Worm (Caenorhabditis elegans) whole organism, late embryonic: ENCODE results near the gene R05A10.7.

ENCODE experiments used
- F13H6.1 ChIP-seq: sonication (generic microtip); optimal IDR thresholded peaks from 2 replicates; lab custom pipeline; 2016; ENCODE audit warnings: missing genetic modification characterization, missing compliant biosample characterization
- K09A11.1 ChIP-seq: sonication (generic microtip); optimal IDR thresholded peaks from 2 replicates; lab custom pipeline; 2017; ENCODE audit warnings: antibody characterized with exemption, mild to moderate bottlenecking, missing genetic modification characterization, missing compliant biosample characterization; ENCODE audit not compliant: insufficient read depth
- T23F11.4 ChIP-seq: fragments of 200-800 bp; sonication (Bioruptor generic); optimal IDR thresholded peaks from 2 replicates; lab custom pipeline; 2018; ENCODE audit warnings: mild to moderate bottlenecking, missing genetic modification characterization, missing compliant biosample characterization
- Y22D7AL.16 ChIP-seq: sonication (generic microtip); optimal IDR thresholded peaks from 2 replicates; lab custom pipeline; 2016; ENCODE audit warnings: missing genetic modification characterization, missing compliant biosample characterization
- ama-1 ChIP-seq: fragments of 150-350 bp; optimal IDR thresholded peaks from 2 replicates; lab custom pipeline; 2014
- ceh-19 ChIP-seq: fragments of 200-800 bp; sonication (Bioruptor generic); optimal IDR thresholded peaks from 2 replicates; lab custom pipeline; 2018; ENCODE audit warnings: mild to moderate bottlenecking, missing genetic modification characterization, missing compliant biosample characterization
- ceh-22 ChIP-seq: sonication (generic microtip); optimal IDR thresholded peaks from 2 replicates; lab custom pipeline; 2017; ENCODE audit warnings: missing biosample characterization, missing genetic modification characterization
- ceh-24 ChIP-seq: sonication (generic microtip); optimal IDR thresholded peaks from 2 replicates; lab custom pipeline; 2016; ENCODE audit warnings: mild to moderate bottlenecking, missing genetic modification characterization, missing compliant biosample characterization
- ceh-30 ChIP-seq: fragments of 150-350 bp; optimal IDR thresholded peaks from 2 replicates; lab custom pipeline; 2014; ENCODE audit warnings: missing biosample characterization, missing genetic modification characterization
- ceh-31 ChIP-seq: sonication (generic microtip); optimal IDR thresholded peaks from 2 replicates; lab custom pipeline; 2016; ENCODE audit warnings: missing genetic modification characterization, missing compliant biosample characterization
- ceh-34 ChIP-seq: sonication (generic microtip); optimal IDR thresholded peaks from 2 replicates; lab custom pipeline; 2016; ENCODE audit warnings: mild to moderate bottlenecking, missing genetic modification characterization, missing compliant biosample characterization
- ceh-45 ChIP-seq: fragments of 200-800 bp; sonication (Bioruptor generic); IDR thresholded peaks from 2 replicates; pipeline ENCODE4 v1.3.6; 2022; ENCODE audit warnings: missing genetic modification reagents, missing genetic modification characterization, missing compliant biosample characterization
- ceh-48 ChIP-seq: sonication (generic microtip); optimal IDR thresholded peaks from 2 replicates; lab custom pipeline; 2016; ENCODE audit warnings: missing genetic modification characterization, inconsistent platforms, missing compliant biosample characterization
- ceh-9 ChIP-seq: sonication (generic microtip); optimal IDR thresholded peaks from 2 replicates; lab custom pipeline; 2016; ENCODE audit warnings: mild to moderate bottlenecking, missing genetic modification characterization, inconsistent platforms, missing compliant biosample characterization
- che-1 ChIP-seq: sonication (generic microtip); optimal IDR thresholded peaks from 2 replicates; lab custom pipeline; 2016; ENCODE audit warnings: mild to moderate bottlenecking, missing genetic modification characterization, missing compliant biosample characterization
- ets-4 ChIP-seq: sonication (generic microtip); optimal IDR thresholded peaks from 2 replicates; lab custom pipeline; 2016; ENCODE audit warnings: missing genetic modification characterization, missing compliant biosample characterization
- fax-1 ChIP-seq: sonication (generic microtip); optimal IDR thresholded peaks from 2 replicates; lab custom pipeline; 2016; ENCODE audit warnings: missing genotype, missing genetic modification characterization, missing compliant biosample characterization
- fkh-10 ChIP-seq: fragments of 150-350 bp; optimal IDR thresholded peaks from 2 replicates; lab custom pipeline; 2014; ENCODE audit warnings: missing biosample characterization, missing genetic modification reagents, missing genetic modification characterization
- gmeb-2 ChIP-seq: sonication (generic microtip); optimal IDR thresholded peaks from 2 replicates; lab custom pipeline; 2016; ENCODE audit warnings: missing genetic modification characterization, inconsistent platforms, missing compliant biosample characterization
- hlh-15 ChIP-seq: sonication (generic microtip); optimal IDR thresholded peaks from 2 replicates; lab custom pipeline; 2016; ENCODE audit warnings: missing genetic modification characterization, missing compliant biosample characterization
- hlh-30 ChIP-seq: sonication (generic microtip); optimal IDR thresholded peaks from 2 replicates; lab custom pipeline; 2017; ENCODE audit warnings: antibody characterized with exemption, missing genetic modification characterization, missing compliant biosample characterization; ENCODE audit not compliant: insufficient read depth
- hlh-6 ChIP-seq: sonication (generic microtip); optimal IDR thresholded peaks from 2 replicates; lab custom pipeline; 2016; ENCODE audit warnings: missing genotype, missing genetic modification characterization, missing compliant biosample characterization
- lin-11 ChIP-seq: fragments of 200-800 bp; sonication (Bioruptor generic); optimal IDR thresholded peaks from 2 replicates; lab custom pipeline; 2018; ENCODE audit warnings: mild to moderate bottlenecking, missing genetic modification characterization, missing compliant biosample characterization
- madf-2 ChIP-seq: sonication (generic microtip); optimal IDR thresholded peaks from 2 replicates; lab custom pipeline; 2017; ENCODE audit warnings: missing genetic modification characterization, missing compliant biosample characterization
- mec-3 ChIP-seq: sonication (generic microtip); optimal IDR thresholded peaks from 2 replicates; lab custom pipeline; 2016; ENCODE audit warnings: borderline replicate concordance, missing genetic modification characterization, missing compliant biosample characterization
- nfya-1 ChIP-seq: sonication (generic microtip); optimal IDR thresholded peaks from 2 replicates; lab custom pipeline; 2017; ENCODE audit warnings: missing genetic modification characterization, mild to moderate bottlenecking, missing compliant biosample characterization, antibody characterized with exemption, moderate library complexity
- nhr-11 ChIP-seq: fragments of 150-350 bp; optimal IDR thresholded peaks from 2 replicates; lab custom pipeline; 2014; ENCODE audit warnings: missing biosample characterization, missing genetic modification characterization
- nhr-232 ChIP-seq: sonication (generic microtip); optimal IDR thresholded peaks from 2 replicates; lab custom pipeline; 2016; ENCODE audit warnings: missing genetic modification characterization, missing compliant biosample characterization
- odd-2 ChIP-seq: sonication (generic microtip); optimal IDR thresholded peaks from 2 replicates; lab custom pipeline; 2017; ENCODE audit warnings: antibody characterized with exemption, mild to moderate bottlenecking, missing genetic modification characterization, missing compliant biosample characterization
- pag-3 ChIP-seq: sonication (generic microtip); optimal IDR thresholded peaks from 2 replicates; lab custom pipeline; 2016; ENCODE audit warnings: missing compliant biosample characterization, missing genetic modification characterization, borderline replicate concordance
- pqm-1 ChIP-seq: sonication (generic microtip); optimal IDR thresholded peaks from 2 replicates; lab custom pipeline; 2016; ENCODE audit warnings: missing genetic modification characterization, missing compliant biosample characterization
- pros-1 ChIP-seq: fragments of 150-350 bp; optimal IDR thresholded peaks from 2 replicates; lab custom pipeline; 2014; ENCODE audit warnings: missing biosample characterization, missing genetic modification reagents, missing genetic modification characterization
- ref-2 ChIP-seq: sonication (generic microtip); optimal IDR thresholded peaks from 2 replicates; lab custom pipeline; 2016; ENCODE audit warnings: missing genetic modification characterization, missing compliant biosample characterization
- rnt-1 ChIP-seq: sonication (generic microtip); optimal IDR thresholded peaks from 2 replicates; lab custom pipeline; 2016; ENCODE audit warnings: missing genetic modification characterization, missing compliant biosample characterization
- syd-9 ChIP-seq: sonication (generic microtip); optimal IDR thresholded peaks from 2 replicates; lab custom pipeline; 2016; ENCODE audit warnings: mild to moderate bottlenecking, missing genetic modification characterization, moderate library complexity, missing compliant biosample characterization
- tbx-2 ChIP-seq: sonication (generic microtip); optimal IDR thresholded peaks from 2 replicates; lab custom pipeline; 2016; ENCODE audit warnings: missing genetic modification characterization, missing compliant biosample characterization
- tbx-7 ChIP-seq: sonication (generic microtip); optimal IDR thresholded peaks from 2 replicates; lab custom pipeline; 2016; ENCODE audit warnings: missing genotype, missing genetic modification characterization, missing compliant biosample characterization
- ttx-3 ChIP-seq: sonication (generic microtip); optimal IDR thresholded peaks from 2 replicates; lab custom pipeline; 2016; ENCODE audit warnings: missing genetic modification reagents, missing genetic modification characterization, missing compliant biosample characterization
- unc-3 ChIP-seq, 2 experiments: fragments of 200-800 bp in 1 of 2; sonication (Bioruptor generic) in 1 of 2; sonication (generic microtip) in 1 of 2; conservative IDR thresholded peaks in 1 of 2; optimal IDR thresholded peaks in 1 of 2; 2 replicates each; pipeline versions ENCODE4 v1.3.6 to Lab custom; 2016 to 2022; ENCODE audit warnings: missing compliant biosample characterization in 2 of 2, missing genetic modification characterization in 2 of 2, missing genetic modification reagents in 1 of 2
- unc-55 ChIP-seq: sonication (generic microtip); optimal IDR thresholded peaks from 2 replicates; lab custom pipeline; 2017; ENCODE audit warnings: missing biosample characterization, missing genetic modification reagents, missing genetic modification characterization
- unc-86 ChIP-seq: sonication (generic microtip); optimal IDR thresholded peaks from 2 replicates; lab custom pipeline; 2016; ENCODE audit warnings: missing genetic modification characterization, missing compliant biosample characterization
- zip-5 ChIP-seq: sonication (generic microtip); optimal IDR thresholded peaks from 2 replicates; lab custom pipeline; 2016; ENCODE audit warnings: missing genetic modification characterization, missing compliant biosample characterization

The R05A10.7 gene

ce11 chrIV:14172181-14172580 is 9.5 kb upstream of the R05A10.7 start, which contains the start of gene R05A10.4:
TSS of gene R05A10.4 (plus strand) at chrIV:14172481.
- TF ChIP-seq tbx-7, result no peak
- TF ChIP-seq ceh-48 (tag; lab: Kevin White, UChicago), result no peak
- TF ChIP-seq Y22D7AL.16 (tag; lab: Kevin White, UChicago), result no peak
- TF ChIP-seq gmeb-2 (tag; lab: Kevin White, UChicago), result no peak
- no peak for TF ChIP-seq F13H6.1 (tag; lab: Kevin White, UChicago)
- TF ChIP-seq nfya-1, result no peak
- no peak for TF ChIP-seq odd-2
- TF ChIP-seq fkh-10 (GFP tag; lab: Kevin White, UChicago), result no peak
- no peak for TF ChIP-seq syd-9
- TF ChIP-seq ceh-19 (GFP tag; lab: Kevin White, UChicago), result no peak
- TF ChIP-seq tbx-2 (tag; lab: Kevin White, UChicago), result no peak
- TF ChIP-seq nhr-11, result no peak
- TF ChIP-seq hlh-30 (tag; lab: Kevin White, UChicago), result no peak
- no peak for TF ChIP-seq fax-1 (tag; lab: Kevin White, UChicago)
- TF ChIP-seq rnt-1 (tag; lab: Kevin White, UChicago), result no peak
- TF ChIP-seq pros-1 (tag; lab: Kevin White, UChicago), result no peak

- no peak for TF ChIP-seq gmeb-2 (tag; lab: Kevin White, UChicago)
- TF ChIP-seq ceh-31 (tag; lab: Kevin White, UChicago), result no peak
- TF ChIP-seq ref-2 (tag; lab: Kevin White, UChicago), result no peak
- TF ChIP-seq mec-3, result no peak
- no peak for TF ChIP-seq ceh-45 (GFP tag; lab: Robert Waterston, UW)
- no peak for TF ChIP-seq rnt-1 (tag; lab: Kevin White, UChicago)
- no peak for TF ChIP-seq ceh-22
- no peak for TF ChIP-seq unc-55 (GFP tag; lab: Kevin White, UChicago)
- no peak for TF ChIP-seq fax-1 (tag; lab: Kevin White, UChicago)
- no peak for TF ChIP-seq hlh-30 (tag; lab: Kevin White, UChicago)
- no peak for TF ChIP-seq tbx-2 (tag; lab: Kevin White, UChicago)
- no peak for TF ChIP-seq hlh-6 (tag; lab: Kevin White, UChicago)
- no peak for TF ChIP-seq che-1 (tag; lab: Kevin White, UChicago)
- TF ChIP-seq ceh-30 (tag; lab: Kevin White, UChicago), result no peak
- no peak for TF ChIP-seq ama-1
- no peak for TF ChIP-seq hlh-15
- TF ChIP-seq nhr-232 (tag; lab: Kevin White, UChicago), result no peak
- no peak for TF ChIP-seq pqm-1 (tag; lab: Kevin White, UChicago)
- TF ChIP-seq ceh-34 (tag; lab: Kevin White, UChicago), result no peak
- TF ChIP-seq syd-9, result no peak
- TF ChIP-seq, all 69 proteins: peak for 0
Measured at ce11 chrIV:14165476-14165875, 2.8 kb upstream of the R05A10.7 start, which contains the start of gene R05A10.6. TSS of gene R05A10.6 (plus strand) at chrIV:14165776.

- TF ChIP-seq lin-11 (tag; lab: Kevin White, UChicago), result no peak
- no peak for TF ChIP-seq syd-9
- TF ChIP-seq K09A11.1 (tag; lab: Kevin White, UChicago), result no peak
- TF ChIP-seq ceh-19 (GFP tag; lab: Kevin White, UChicago), result no peak
- TF ChIP-seq ceh-24, result no peak
- TF ChIP-seq tbx-7, result no peak
- no peak for TF ChIP-seq zip-5 (tag; lab: Kevin White, UChicago)
- TF ChIP-seq T23F11.4 (GFP tag; lab: Kevin White, UChicago), result no peak
- no peak for TF ChIP-seq ets-4 (tag; lab: Kevin White, UChicago)
- no peak for TF ChIP-seq pag-3 (tag; lab: Kevin White, UChicago)
- no peak for TF ChIP-seq gmeb-2 (tag; lab: Kevin White, UChicago)
- TF ChIP-seq hlh-6 (tag; lab: Kevin White, UChicago), result no peak
- TF ChIP-seq unc-3 (GFP tag; conservative IDR thresholded peaks at IDR 0.05; lab: Robert Waterston, UW), result no peak
- no peak for TF ChIP-seq unc-3 (tag; optimal IDR thresholded peaks at IDR 0.05; lab: Kevin White, UChicago)
- no peak for TF ChIP-seq ttx-3 (tag; lab: Kevin White, UChicago)
- no peak for TF ChIP-seq madf-2 (tag; lab: Kevin White, UChicago)
- no peak for TF ChIP-seq ceh-9 (tag; lab: Kevin White, UChicago)
- no peak for TF ChIP-seq hlh-30 (tag; lab: Kevin White, UChicago)
- no peak for TF ChIP-seq che-1 (tag; lab: Kevin White, UChicago)
- TF ChIP-seq unc-86 (tag; lab: Kevin White, UChicago), result no peak
Measured at ce11 chrIV:14164109-14164508, 1.4 kb upstream of the R05A10.7 start.
